Worm (Caenorhabditis elegans) whole organism, L4/young adult: ENCODE results near the gene C33C12.4.

Experiments used
- W03F9.2 ChIP-seq: fragments of 150-350 bp; optimal IDR thresholded peaks from 2 replicates; lab custom pipeline; 2014; ENCODE audit warnings: missing biosample characterization, missing genetic modification characterization
- dao-5 ChIP-seq: sonication (generic microtip); optimal IDR thresholded peaks from 2 replicates; lab custom pipeline; 2016; ENCODE audit warnings: missing genotype, missing genetic modification characterization, moderate library complexity, missing compliant biosample characterization

DNA sequence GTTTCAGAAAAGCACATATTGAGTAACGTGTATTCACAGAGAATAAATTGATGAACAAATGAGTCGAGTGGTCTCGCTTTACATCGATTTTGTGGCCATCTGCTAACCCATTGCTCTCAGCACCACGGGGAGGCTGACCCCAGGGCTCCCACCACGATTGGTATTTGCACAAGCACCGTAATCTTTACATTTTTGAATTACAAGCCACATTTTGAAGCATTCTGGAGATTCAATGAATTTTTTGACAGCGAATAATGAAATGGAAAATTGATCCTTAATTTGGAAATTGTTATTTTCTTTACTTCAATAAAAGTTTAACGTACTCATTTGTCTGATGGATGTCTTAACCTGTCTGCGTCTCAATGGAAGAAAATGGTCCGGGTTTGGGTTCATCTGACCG lies 20.7 kb downstream of the C33C12.4 start, which contains the start of gene C40A11.6:
- TF ChIP-seq W03F9.2 (tag; lab: Kevin White, UChicago) (no peak), dao-5 (no peak)
